Worm (Caenorhabditis elegans) whole organism, L4/young adult: ENCODE data around the gene srbc-40.

ENCODE experiments used
- W03F9.2 ChIP-seq: fragments of 150-350 bp; optimal IDR thresholded peaks from 2 replicates; lab custom pipeline; 2014; ENCODE audit warnings: missing biosample characterization, missing genetic modification characterization
- him-1 ChIP-seq: sonication (generic microtip); optimal IDR thresholded peaks from 2 replicates; lab custom pipeline; 2016; ENCODE audit warnings: missing genotype, missing genetic modification reagents, missing genetic modification characterization, missing compliant biosample characterization

ce11 chrV:708808-709207 is 10.8 kb downstream of the srbc-40 start, which contains the start of gene srbc-39:
- no peak for TF ChIP-seq W03F9.2
- no peak for TF ChIP-seq him-1 (tag; lab: Kevin White, UChicago)
